Worm (Caenorhabditis elegans): ENCODE measurements around the gene C46C11.3.

The C46C11.3 gene

ce11 chrX:4585579-4585978 lies 36.5 kb upstream of the C46C11.3 start, which contains the start of gene C05E11.7:
C05E11.7 (minus strand) TSS chrX:4585679.
- TF ChIP-seq elt-1 (tag; optimal IDR thresholded peaks at IDR 0.05) (no peak), mdl-1 (tag; optimal IDR thresholded peaks at IDR 0.05) (no peak), ztf-1 (GFP tag; conservative IDR thresholded peaks at IDR 0.05) (no peak), Y55F3AM.14 (GFP tag; optimal IDR thresholded peaks at IDR 0.05) (no peak), R02D3.7 (tag; optimal IDR thresholded peaks at IDR 0.05) (no peak), egl-27 (tag; optimal IDR thresholded peaks at IDR 0.05) (no peak), nhr-10 (tag; optimal IDR thresholded peaks at IDR 0.05) (no peak), lin-39 (tag; optimal IDR thresholded peaks at IDR 0.05) (no peak), blmp-1 (tag; optimal IDR thresholded peaks at IDR 0.05; ENCODE audit: insufficient read depth) (no peak), ZK546.5 (tag; optimal IDR thresholded peaks at IDR 0.05) (no peak), skn-1 (tag; optimal IDR thresholded peaks at IDR 0.05) (no peak), alr-1 (tag; optimal IDR thresholded peaks at IDR 0.05) (no peak), unc-62 (GFP tag; optimal IDR thresholded peaks at IDR 0.05) (no peak), sem-4 (tag; optimal IDR thresholded peaks at IDR 0.05) (no peak), lsy-2 (tag; optimal IDR thresholded peaks at IDR 0.05) (no peak), ceh-16 (tag; optimal IDR thresholded peaks at IDR 0.05) (no peak), zag-1 (tag; optimal IDR thresholded peaks at IDR 0.05) (no peak), nhr-23 (tag; optimal IDR thresholded peaks at IDR 0.05) (no peak), dmd-4 (tag; optimal IDR thresholded peaks at IDR 0.05) (no peak), ztf-11 (tag; optimal IDR thresholded peaks at IDR 0.05) (no peak)

- TF ChIP-seq lin-11 (tag; optimal IDR thresholded peaks at IDR 0.05) (no peak), ceh-16 (tag; optimal IDR thresholded peaks at IDR 0.05) (no peak), egl-27 (tag; optimal IDR thresholded peaks at IDR 0.05) (no peak), nhr-129 (tag; optimal IDR thresholded peaks at IDR 0.05) (no peak), nhr-12 (tag; optimal IDR thresholded peaks at IDR 0.05) (no peak), mbf-1 (tag; optimal IDR thresholded peaks at IDR 0.05) (no peak), elt-1 (tag; optimal IDR thresholded peaks at IDR 0.05) (no peak), crh-2 (tag; optimal IDR thresholded peaks at IDR 0.05) (no peak), unc-39 (tag; optimal IDR thresholded peaks at IDR 0.05) (no peak), nhr-10 (tag; optimal IDR thresholded peaks at IDR 0.05) (no peak), elt-3 (tag; optimal IDR thresholded peaks at IDR 0.05) (no peak), F13H6.1 (tag; optimal IDR thresholded peaks at IDR 0.05) (no peak)
Observed at ce11 chrX:4586617-4587016, 35.5 kb upstream of the C46C11.3 start, which contains the start of gene C05E11.2. C05E11.2 (plus strand) TSS chrX:4586917.

- TF ChIP-seq alr-1 (tag; optimal IDR thresholded peaks at IDR 0.05), result no peak
- TF ChIP-seq unc-62 (GFP tag; optimal IDR thresholded peaks at IDR 0.05), result no peak
- peak; percentile 67 for TF ChIP-seq unc-55 (GFP tag; optimal IDR thresholded peaks at IDR 0.05)
- peak; percentile 8 for TF ChIP-seq F13H6.1 (tag; optimal IDR thresholded peaks at IDR 0.05)
- TF ChIP-seq elt-3 (tag; optimal IDR thresholded peaks at IDR 0.05), result no peak
- no peak for TF ChIP-seq nhr-23 (tag; optimal IDR thresholded peaks at IDR 0.05)
- TF ChIP-seq mbf-1 (tag; optimal IDR thresholded peaks at IDR 0.05), result no peak
- no peak for TF ChIP-seq snpc-4 (tag; optimal IDR thresholded peaks at IDR 0.05)
- no peak for TF ChIP-seq ama-1 (optimal IDR thresholded peaks at IDR 0.05)
- no peak for TF ChIP-seq mab-5 (tag; optimal IDR thresholded peaks at IDR 0.05)
- no peak for TF ChIP-seq gmeb-1 (tag; optimal IDR thresholded peaks at IDR 0.05)
- TF ChIP-seq sma-9 (GFP tag; optimal IDR thresholded peaks at IDR 0.05), result peak; percentile 25
- no peak for TF ChIP-seq sma-9 (tag; optimal IDR thresholded peaks at IDR 0.05)
- no peak for TF ChIP-seq nhr-25 (tag; optimal IDR thresholded peaks at IDR 0.05)
- no peak for TF ChIP-seq peb-1 (tag; optimal IDR thresholded peaks at IDR 0.05)
- TF ChIP-seq blmp-1 (tag; optimal IDR thresholded peaks at IDR 0.05; ENCODE audit: insufficient read depth), result no peak
- no peak for TF ChIP-seq aly-2 (tag; optimal IDR thresholded peaks at IDR 0.05)
- no peak for TF ChIP-seq ztf-11 (tag; optimal IDR thresholded peaks at IDR 0.05)
- no peak for TF ChIP-seq nhr-6 (tag; optimal IDR thresholded peaks at IDR 0.05)
- no peak for TF ChIP-seq ztf-1 (GFP tag; conservative IDR thresholded peaks at IDR 0.05)
- TF ChIP-seq C34F6.9 (tag; optimal IDR thresholded peaks at IDR 0.05), result peak; percentile 63
- peak; percentile 44 for TF ChIP-seq nhr-129 (tag; optimal IDR thresholded peaks at IDR 0.05)
- no peak for TF ChIP-seq nhr-237 (tag; optimal IDR thresholded peaks at IDR 0.05)
- no peak for TF ChIP-seq nhr-11 (tag; optimal IDR thresholded peaks at IDR 0.05)
- no peak for TF ChIP-seq ceh-16 (tag; optimal IDR thresholded peaks at IDR 0.05)
- TF ChIP-seq R02D3.7 (tag; optimal IDR thresholded peaks at IDR 0.05), result no peak
- no peak for TF ChIP-seq lin-11 (tag; optimal IDR thresholded peaks at IDR 0.05)
- no peak for TF ChIP-seq ZK546.5 (tag; optimal IDR thresholded peaks at IDR 0.05)
- TF ChIP-seq ztf-4 (tag; optimal IDR thresholded peaks at IDR 0.05), result no peak
- TF ChIP-seq lin-13 (GFP tag; optimal IDR thresholded peaks at IDR 0.05), result peak; percentile 12
- TF ChIP-seq nhr-10 (tag; optimal IDR thresholded peaks at IDR 0.05), result no peak
- peak; percentile 6 for TF ChIP-seq zag-1 (tag; optimal IDR thresholded peaks at IDR 0.05)
- TF ChIP-seq mdl-1 (tag; optimal IDR thresholded peaks at IDR 0.05), result no peak
- peak; percentile 53 for TF ChIP-seq crh-2 (tag; optimal IDR thresholded peaks at IDR 0.05)
- no peak for TF ChIP-seq ceh-82 (tag; optimal IDR thresholded peaks at IDR 0.05)
- no peak for TF ChIP-seq Y55F3AM.14 (GFP tag; optimal IDR thresholded peaks at IDR 0.05)
- no peak for TF ChIP-seq skn-1 (tag; optimal IDR thresholded peaks at IDR 0.05)
- TF ChIP-seq dmd-4 (tag; optimal IDR thresholded peaks at IDR 0.05), result no peak
- no peak for TF ChIP-seq elt-1 (tag; optimal IDR thresholded peaks at IDR 0.05)
- peak; percentile 25 for TF ChIP-seq nhr-21 (tag; optimal IDR thresholded peaks at IDR 0.05)
- TF ChIP-seq sem-4 (tag; optimal IDR thresholded peaks at IDR 0.05), result peak; percentile 35
- no peak for TF ChIP-seq nhr-12 (tag; optimal IDR thresholded peaks at IDR 0.05)
- TF ChIP-seq sma-3 (GFP tag; optimal IDR thresholded peaks at IDR 0.05), result peak; percentile 30
- no peak for TF ChIP-seq unc-39 (tag; optimal IDR thresholded peaks at IDR 0.05)
Observed at ce11 chrX:4587934-4588333, 34.2 kb upstream of the C46C11.3 start.

All from whole organism, L2 larva.